Worm (Caenorhabditis elegans): ENCODE results near the gene T26E4.10.
A peak's percentile ranks its signal among the peaks of the same experiment; 100 is the strongest.

T26E4.10 gene

ce11 chrV:15792409-15792808 is 5.6 kb downstream of the T26E4.10 start, which contains the start of gene T26E4.4:
TSS of gene T26E4.4 (minus strand) at chrV:15792509.
- TF ChIP-seq med-1 (GFP tag; optimal IDR thresholded peaks at IDR 0.05; ENCODE audit: insufficient read depth): no peak
- TF ChIP-seq flt-1 (GFP tag; IDR thresholded peaks at IDR 0.05): no peak
- no peak for TF ChIP-seq T22C8.4 (GFP tag; IDR thresholded peaks at IDR 0.05)
- TF ChIP-seq ztf-23 (GFP tag; IDR thresholded peaks at IDR 0.05): no peak
- TF ChIP-seq ref-1 (GFP tag; conservative IDR thresholded peaks at IDR 0.05): no peak
- TF ChIP-seq tab-1 (GFP tag; IDR thresholded peaks at IDR 0.05): no peak
- no peak for TF ChIP-seq klf-2 (GFP tag; conservative IDR thresholded peaks at IDR 0.05)

ce11 chrV:15782494-15782893 is 15.5 kb downstream of the T26E4.10 start, which contains the start of gene T26E4.3:
TSS of gene T26E4.3 (plus strand) at chrV:15782794.
- TF ChIP-seq T22C8.4 (GFP tag; IDR thresholded peaks at IDR 0.05): no peak
- TF ChIP-seq klf-2 (GFP tag; conservative IDR thresholded peaks at IDR 0.05): no peak
- TF ChIP-seq ztf-23 (GFP tag; IDR thresholded peaks at IDR 0.05): no peak
- TF ChIP-seq ref-1 (GFP tag; conservative IDR thresholded peaks at IDR 0.05): no peak
- TF ChIP-seq flt-1 (GFP tag; IDR thresholded peaks at IDR 0.05): no peak
- no peak for TF ChIP-seq med-1 (GFP tag; optimal IDR thresholded peaks at IDR 0.05; ENCODE audit: insufficient read depth)
- TF ChIP-seq ztf-29 (GFP tag; IDR thresholded peaks at IDR 0.05): no peak
- no peak for TF ChIP-seq cog-1 (tag; optimal IDR thresholded peaks at IDR 0.05)
- TF ChIP-seq tab-1 (GFP tag; IDR thresholded peaks at IDR 0.05): no peak

DNA sequence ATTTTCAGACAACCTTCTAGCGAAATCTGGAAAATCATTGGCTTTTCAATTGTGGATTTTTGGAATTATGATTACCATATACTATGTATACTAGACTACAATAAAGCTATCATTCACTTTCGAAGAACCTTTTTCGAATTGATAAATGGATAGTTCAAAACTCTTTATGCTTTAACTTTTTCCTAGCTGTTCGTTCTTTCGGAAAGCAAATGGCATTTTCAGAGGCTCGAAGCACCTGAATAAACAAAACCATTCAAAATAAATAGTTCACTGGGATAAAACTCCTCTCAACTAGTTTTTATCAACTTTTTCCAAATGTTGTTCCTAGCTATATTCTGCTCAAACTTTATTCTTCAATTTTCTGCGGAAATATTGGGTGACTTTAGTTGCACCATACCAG is 16.9 kb downstream of the T26E4.10 start, which contains the start of gene T26E4.2:
Gene T26E4.2 (plus strand): TSS at position 301 of the 400 bp plus-strand sequence.
- TF ChIP-seq ref-1 (GFP tag; conservative IDR thresholded peaks at IDR 0.05) (no peak), ztf-23 (GFP tag; IDR thresholded peaks at IDR 0.05) (no peak), med-1 (GFP tag; optimal IDR thresholded peaks at IDR 0.05; ENCODE audit: insufficient read depth) (no peak), flt-1 (GFP tag; IDR thresholded peaks at IDR 0.05) (no peak), ztf-29 (GFP tag; IDR thresholded peaks at IDR 0.05) (no peak), T22C8.4 (GFP tag; IDR thresholded peaks at IDR 0.05) (no peak)

DNA sequence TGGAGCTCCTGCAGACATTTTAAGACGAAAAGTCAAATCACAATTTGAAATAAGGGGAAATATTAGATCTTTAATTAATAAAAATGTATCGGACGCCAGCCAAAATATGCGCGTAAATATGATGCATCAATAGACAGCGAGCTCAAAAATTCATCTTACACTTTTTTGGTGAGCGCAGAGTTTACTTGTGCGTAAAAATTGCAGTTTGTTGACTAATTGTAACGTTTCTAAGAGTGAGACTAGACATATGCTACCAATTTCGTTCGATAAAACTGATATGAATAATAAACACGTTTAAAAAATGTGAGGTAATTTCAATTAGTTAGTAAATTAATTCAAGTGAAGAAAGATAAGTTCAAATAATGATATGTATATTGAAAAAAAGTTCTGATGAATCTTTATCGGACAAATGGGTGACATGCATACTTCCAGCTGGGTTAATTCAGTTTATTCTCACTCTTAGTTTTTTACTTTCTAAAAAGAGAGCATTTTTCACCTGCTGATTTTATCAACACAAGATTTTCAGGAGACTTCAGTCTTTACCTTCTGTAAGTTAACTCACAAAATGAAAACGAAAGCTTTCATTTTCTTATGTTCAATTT is 18.8 kb downstream of the T26E4.10 start, which contains the start of the genes nhr-285 and irld-52:
Gene nhr-285 (minus strand): TSS at position 101 of the 602 bp plus-strand sequence.
Gene irld-52 (plus strand): TSS at position 552 of the 602 bp plus-strand sequence.
- no peak for TF ChIP-seq cog-1 (tag; optimal IDR thresholded peaks at IDR 0.05)
- no peak for TF ChIP-seq ztf-23 (GFP tag; IDR thresholded peaks at IDR 0.05)
- no peak for TF ChIP-seq flt-1 (GFP tag; IDR thresholded peaks at IDR 0.05)
- TF ChIP-seq med-1 (GFP tag; optimal IDR thresholded peaks at IDR 0.05; ENCODE audit: insufficient read depth): no peak
- no peak for TF ChIP-seq ref-1 (GFP tag; conservative IDR thresholded peaks at IDR 0.05)
- TF ChIP-seq ztf-29 (GFP tag; IDR thresholded peaks at IDR 0.05): no peak
- TF ChIP-seq klf-2 (GFP tag; conservative IDR thresholded peaks at IDR 0.05): no peak
- TF ChIP-seq tab-1 (GFP tag; IDR thresholded peaks at IDR 0.05): no peak
- no peak for TF ChIP-seq T22C8.4 (GFP tag; IDR thresholded peaks at IDR 0.05)

ce11 chrV:15776651-15777050 is 21.4 kb downstream of the T26E4.10 start, which contains the start of gene nhr-283:
TSS of gene nhr-283 (minus strand) at chrV:15776751.
- TF ChIP-seq ztf-23 (GFP tag; IDR thresholded peaks at IDR 0.05): no peak
- TF ChIP-seq T22C8.4 (GFP tag; IDR thresholded peaks at IDR 0.05): no peak
- TF ChIP-seq tab-1 (GFP tag; IDR thresholded peaks at IDR 0.05): no peak
- TF ChIP-seq klf-2 (GFP tag; conservative IDR thresholded peaks at IDR 0.05): no peak
- no peak for TF ChIP-seq ztf-29 (GFP tag; IDR thresholded peaks at IDR 0.05)
- TF ChIP-seq flt-1 (GFP tag; IDR thresholded peaks at IDR 0.05): no peak
- no peak for TF ChIP-seq cog-1 (tag; optimal IDR thresholded peaks at IDR 0.05)
- no peak for TF ChIP-seq ref-1 (GFP tag; conservative IDR thresholded peaks at IDR 0.05)
- no peak for TF ChIP-seq med-1 (GFP tag; optimal IDR thresholded peaks at IDR 0.05; ENCODE audit: insufficient read depth)

- TF ChIP-seq cog-1 (tag; optimal IDR thresholded peaks at IDR 0.05): no peak
- no peak for TF ChIP-seq tab-1 (GFP tag; IDR thresholded peaks at IDR 0.05)
- no peak for TF ChIP-seq ztf-29 (GFP tag; IDR thresholded peaks at IDR 0.05)
- TF ChIP-seq klf-2 (GFP tag; conservative IDR thresholded peaks at IDR 0.05): no peak
- no peak for TF ChIP-seq ztf-23 (GFP tag; IDR thresholded peaks at IDR 0.05)
- TF ChIP-seq ref-1 (GFP tag; conservative IDR thresholded peaks at IDR 0.05): no peak
- TF ChIP-seq flt-1 (GFP tag; IDR thresholded peaks at IDR 0.05): no peak
- no peak for TF ChIP-seq med-1 (GFP tag; optimal IDR thresholded peaks at IDR 0.05; ENCODE audit: insufficient read depth)
- TF ChIP-seq T22C8.4 (GFP tag; IDR thresholded peaks at IDR 0.05): no peak
These were observed 24.1 kb downstream of the T26E4.10 start for ce11 chrV:15773941-15774340.

DNA sequence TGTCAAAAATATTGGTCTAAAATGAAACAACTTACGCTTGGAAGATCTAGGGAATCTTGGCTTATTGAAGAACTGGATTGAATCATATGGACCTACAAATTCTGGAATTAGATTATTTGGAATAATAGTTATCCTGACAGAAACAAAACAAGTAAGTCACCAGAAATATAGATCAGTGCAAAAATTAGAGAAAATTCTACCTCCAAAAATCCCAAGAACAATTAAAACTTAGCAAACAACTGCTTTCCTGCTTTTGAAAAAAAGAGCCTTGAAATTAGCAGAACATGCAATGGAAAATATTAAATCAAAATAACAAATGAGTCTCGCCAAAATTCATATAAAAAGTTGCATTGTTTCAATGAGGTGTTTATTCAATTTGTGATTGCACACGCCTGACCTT is 24.9 kb downstream of the T26E4.10 start, which contains the start of gene nhr-60:
Gene nhr-60 (minus strand): TSS at position 101 of the 400 bp plus-strand sequence.
- TF ChIP-seq T22C8.4 (GFP tag; IDR thresholded peaks at IDR 0.05): no peak
- TF ChIP-seq ztf-23 (GFP tag; IDR thresholded peaks at IDR 0.05): no peak
- TF ChIP-seq klf-2 (GFP tag; conservative IDR thresholded peaks at IDR 0.05): no peak
- no peak for TF ChIP-seq flt-1 (GFP tag; IDR thresholded peaks at IDR 0.05)
- no peak for TF ChIP-seq ref-1 (GFP tag; conservative IDR thresholded peaks at IDR 0.05)
- TF ChIP-seq med-1 (GFP tag; optimal IDR thresholded peaks at IDR 0.05; ENCODE audit: insufficient read depth): no peak
- TF ChIP-seq ztf-29 (GFP tag; IDR thresholded peaks at IDR 0.05): no peak
- TF ChIP-seq tab-1 (GFP tag; IDR thresholded peaks at IDR 0.05): no peak
- TF ChIP-seq cog-1 (tag; optimal IDR thresholded peaks at IDR 0.05): no peak

DNA sequence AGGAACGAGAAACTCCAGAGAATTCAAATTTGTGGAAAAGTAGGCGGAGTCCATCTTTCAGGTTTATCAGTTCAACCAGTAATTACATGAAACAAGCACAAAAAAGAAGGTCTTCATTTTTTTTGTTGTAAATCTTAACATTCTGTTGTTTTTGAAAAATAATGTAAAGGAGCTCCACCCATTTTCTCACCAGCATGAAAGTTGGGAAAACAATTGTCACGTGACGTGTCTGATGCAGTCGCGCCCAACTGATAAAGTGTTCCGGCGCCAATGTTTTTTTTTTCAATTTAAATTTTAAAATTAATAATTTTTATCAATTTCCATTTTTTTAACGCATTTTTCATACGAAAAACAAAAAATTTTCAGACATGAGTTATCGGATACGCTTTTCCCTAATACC is 28.9 kb downstream of the T26E4.10 start, which contains the start of gene F57A10.4:
Gene F57A10.4 (plus strand): TSS at position 367 of the 400 bp plus-strand sequence.
- TF ChIP-seq cog-1 (tag; optimal IDR thresholded peaks at IDR 0.05) (no peak), flt-1 (GFP tag; IDR thresholded peaks at IDR 0.05) (no peak), med-1 (GFP tag; optimal IDR thresholded peaks at IDR 0.05; ENCODE audit: insufficient read depth) (no peak), klf-2 (GFP tag; conservative IDR thresholded peaks at IDR 0.05) (no peak), T22C8.4 (GFP tag; IDR thresholded peaks at IDR 0.05) (no peak), ztf-23 (GFP tag; IDR thresholded peaks at IDR 0.05) (no peak)

DNA sequence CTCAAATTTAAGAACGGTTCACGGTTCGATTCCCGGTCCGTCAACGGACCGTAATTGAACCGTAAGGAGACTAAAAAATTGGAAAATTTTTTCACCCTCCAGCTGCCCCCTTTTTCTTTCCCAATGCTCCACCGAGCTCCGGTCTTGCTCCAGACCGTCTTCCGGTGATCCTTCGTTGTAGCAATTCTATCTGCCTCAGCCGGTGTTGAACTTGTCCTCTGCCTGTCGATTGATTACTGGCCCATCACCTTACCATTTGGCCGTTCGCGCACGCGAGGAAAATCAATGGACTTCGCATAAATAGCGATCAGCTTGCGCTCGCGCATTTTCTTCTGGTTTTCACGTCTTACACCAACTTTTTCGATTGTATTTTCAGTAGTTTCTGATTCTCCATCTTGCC is 30.6 kb downstream of the T26E4.10 start:
- TF ChIP-seq flt-1 (GFP tag; IDR thresholded peaks at IDR 0.05): peak; percentile 39; the same call in 1 of the 2 replicates
- TF ChIP-seq tab-1 (GFP tag; IDR thresholded peaks at IDR 0.05): peak; percentile 75
- 0 out of 2 replicates have a peak, but pooled peaks have one; percentile 57 for TF ChIP-seq ztf-23 (GFP tag; IDR thresholded peaks at IDR 0.05)
- TF ChIP-seq T22C8.4 (GFP tag; IDR thresholded peaks at IDR 0.05): peak; percentile 22; the same call in 1 of the 2 replicates
- TF ChIP-seq ref-1 (GFP tag; conservative IDR thresholded peaks at IDR 0.05): 0 out of 2 replicates have a peak, but pooled peaks have one; percentile 11
